Fruit fly (Drosophila melanogaster) S2 (cell line): Measurements from ENCODE around the gene CG4953.

ENCODE experiments used
- CG8478 ChIP-seq: fragments of >200 bp; optimal IDR thresholded peaks from 2 replicates; lab custom pipeline; 2018
- CTCF ChIP-seq, 2 experiments: fragments of >200 bp; optimal IDR thresholded peaks; 2 replicates each; lab custom pipeline; 2018

CG4953 gene

dm6 chr2L:10238726-10239652 is 27.5 kb upstream of the CG4953 start, which contains the start of gene me31B:
Gene me31B (plus strand): TSS chr2L:10239341.
- TF ChIP-seq CG8478 (no peak), CTCF (optimal IDR thresholded peaks at IDR 0.05; lab: Kevin White, UChicago) (no peak)

- TF ChIP-seq CG8478 (no peak), CTCF (optimal IDR thresholded peaks at IDR 0.05; lab: Kevin White, UChicago) (peak; percentile 45 to 46)
These were observed 19.7 kb upstream of the CG4953 start, which contains the start of gene chico for dm6 chr2L:10246785-10247190. Gene chico (minus strand): TSS chr2L:10247078.

dm6 chr2L:10249655-10250202 is 16.8 kb upstream of the CG4953 start:
- TF ChIP-seq CTCF (optimal IDR thresholded peaks at IDR 0.05; lab: Kevin White, UChicago) (no peak), CG8478 (no peak)

- no peak for TF ChIP-seq CG8478
- TF ChIP-seq CTCF (optimal IDR thresholded peaks at IDR 0.05; lab: Kevin White, UChicago) = no peak
These were observed 16.1 kb upstream of the CG4953 start, which contains the start of the genes bsk and CG31717 for dm6 chr2L:10250441-10250847. Gene bsk (minus strand): TSS chr2L:10250501. Gene CG31717 (plus strand): TSS chr2L:10250737.

- no peak for TF ChIP-seq CG8478
- no peak for TF ChIP-seq CTCF (optimal IDR thresholded peaks at IDR 0.05; lab: Kevin White, UChicago)
These were observed 14.9 kb upstream of the CG4953 start, which contains the start of gene Ror for dm6 chr2L:10251592-10251991. Gene Ror (plus strand): TSS chr2L:10251843.

- TF ChIP-seq CG8478 (no peak), CTCF (optimal IDR thresholded peaks at IDR 0.05; lab: Kevin White, UChicago) (no peak)
These were observed 10.8 kb upstream of the CG4953 start, which contains the start of gene CG5676 for dm6 chr2L:10255725-10256158. Gene CG5676 (minus strand): TSS chr2L:10255891.

- no peak for TF ChIP-seq CTCF (optimal IDR thresholded peaks at IDR 0.05; lab: Kevin White, UChicago)
- TF ChIP-seq CG8478 = no peak
These were observed 6.3 kb upstream of the CG4953 start for dm6 chr2L:10259960-10260749.

dm6 chr2L:10260750-10261493 is 5.6 kb upstream of the CG4953 start, which contains the start of gene Pten:
Gene Pten (minus strand): TSS chr2L:10261049.
- TF ChIP-seq CTCF (optimal IDR thresholded peaks at IDR 0.05; lab: Kevin White, UChicago) (peak in 1 of 2 experiments; percentile 3), CG8478 (no peak)

dm6 chr2L:10261774-10262173 is 4.7 kb upstream of the CG4953 start:
- no peak for TF ChIP-seq CG8478
- TF ChIP-seq CTCF (optimal IDR thresholded peaks at IDR 0.05; lab: Kevin White, UChicago) = no peak

dm6 chr2L:10263343-10263744 is 3.2 kb upstream of the CG4953 start, which contains the start of gene Rsf1:
Gene Rsf1 (minus strand): TSS chr2L:10263554.
- no peak for TF ChIP-seq CG8478
- TF ChIP-seq CTCF (optimal IDR thresholded peaks at IDR 0.05; lab: Kevin White, UChicago) = peak in 1 of 2 experiments; percentile 13

dm6 chr2L:10263830-10264634 is 2.5 kb upstream of the CG4953 start, which contains the start of gene REPTOR-BP:
Gene REPTOR-BP (plus strand): TSS chr2L:10264125.
- TF ChIP-seq CG8478 (no peak), CTCF (optimal IDR thresholded peaks at IDR 0.05; lab: Kevin White, UChicago) (no peak)

dm6 chr2L:10265129-10265528 is 1.4 kb upstream of the CG4953 start, which contains the start of gene Mob3:
Gene Mob3 (plus strand): TSS chr2L:10265336.
- TF ChIP-seq CTCF (optimal IDR thresholded peaks at IDR 0.05; lab: Kevin White, UChicago) = no peak
- no peak for TF ChIP-seq CG8478

- TF ChIP-seq CTCF (optimal IDR thresholded peaks at IDR 0.05; lab: Kevin White, UChicago) = no peak
- no peak for TF ChIP-seq CG8478
These were observed 2.2 kb downstream of the CG4953 start, which contains the start of gene CG4957 for dm6 chr2L:10268688-10269087. Gene CG4957 (plus strand): TSS chr2L:10268872.
